Worm (Caenorhabditis elegans) whole organism, L4 larva: Measurements from ENCODE around the gene F07F6.4.

ENCODE experiments used
- F26F4.8 ChIP-seq: fragments of 200-800 bp; sonication (Bioruptor generic); conservative IDR thresholded peaks from 2 replicates; pipeline ENCODE4 v1.3.6; 2022; ENCODE audit warnings: missing genetic modification characterization, missing compliant biosample characterization
- F37D6.2 ChIP-seq: sonication (generic microtip); optimal IDR thresholded peaks from 2 replicates; lab custom pipeline; 2016; ENCODE audit warnings: mild to moderate bottlenecking, missing genetic modification characterization, missing compliant biosample characterization
- F44E2.7 ChIP-seq: fragments of 200-800 bp; sonication (Bioruptor generic); IDR thresholded peaks from 2 replicates; pipeline ENCODE4 v2.1.2; 2022; ENCODE audit warnings: missing genetic modification characterization, missing compliant biosample characterization
- T26A8.4 ChIP-seq: fragments of 200-800 bp; sonication (Bioruptor generic); IDR thresholded peaks from 2 replicates; pipeline ENCODE4 v1.3.6; 2022; ENCODE audit warnings: missing genetic modification characterization, missing compliant biosample characterization
- Y105C5A.15 ChIP-seq: fragments of 200-800 bp; sonication (Bioruptor generic); IDR thresholded peaks from 2 replicates; pipeline ENCODE4 v1.3.6; 2022; ENCODE audit warnings: missing genetic modification characterization, missing compliant biosample characterization
- Y5F2A.4 ChIP-seq: fragments of 200-800 bp; sonication (Bioruptor generic); optimal IDR thresholded peaks from 2 replicates; lab custom pipeline; 2018; ENCODE audit warnings: mild to moderate bottlenecking, missing genetic modification characterization, missing compliant biosample characterization
- aha-1 ChIP-seq: fragments of 150-350 bp; peaks from one replicate; lab custom pipeline; 2014; ENCODE audit warnings: missing biosample characterization, missing genetic modification characterization
- aly-2 ChIP-seq: sonication (generic microtip); optimal IDR thresholded peaks from 2 replicates; lab custom pipeline; 2018; ENCODE audit warnings: missing biosample characterization, missing genetic modification characterization
- ama-1 ChIP-seq: fragments of 150-350 bp; optimal IDR thresholded peaks from 2 replicates; lab custom pipeline; 2014; ENCODE audit warnings: inconsistent platforms, mixed read lengths
- arid-1 ChIP-seq: fragments of 200-800 bp; sonication (Bioruptor generic); conservative IDR thresholded peaks from 2 replicates; pipeline ENCODE4 v1.3.6; 2022; ENCODE audit warnings: missing genetic modification reagents, missing genetic modification characterization, missing compliant biosample characterization
- ceh-20 ChIP-seq: fragments of 200-800 bp; sonication (Bioruptor generic); IDR thresholded peaks from 2 replicates; pipeline ENCODE4 v1.3.6; 2022; ENCODE audit warnings: missing genetic modification reagents, missing genetic modification characterization, missing compliant biosample characterization
- ceh-28 ChIP-seq: fragments of 150-350 bp; optimal IDR thresholded peaks from 2 replicates; lab custom pipeline; 2014; ENCODE audit warnings: missing biosample characterization, missing genetic modification reagents, missing genetic modification characterization
- ceh-82 ChIP-seq: sonication (generic microtip); optimal IDR thresholded peaks from 2 replicates; lab custom pipeline; 2017; ENCODE audit warnings: missing biosample characterization, missing genetic modification characterization
- daf-16 ChIP-seq, 3 experiments: sonication (generic microtip); optimal IDR thresholded peaks; 2 replicates each; lab custom pipeline; 2016 to 2017; ENCODE audit warnings: missing genetic modification characterization in 3 of 3, missing genetic modification reagents in 3 of 3, mild to moderate bottlenecking in 2 of 3, missing compliant biosample characterization in 2 of 3, missing biosample characterization in 1 of 3, moderate library complexity in 1 of 3
- daf-19 ChIP-seq: fragments of 200-800 bp; sonication (Bioruptor generic); conservative IDR thresholded peaks from 2 replicates; pipeline ENCODE4 v1.3.6; 2022; ENCODE audit warnings: missing genetic modification characterization, missing compliant biosample characterization
- dmd-6 ChIP-seq: fragments of 200-800 bp; sonication (Bioruptor generic); IDR thresholded peaks from 2 replicates; pipeline ENCODE4 v1.3.6; 2022; ENCODE audit warnings: missing genetic modification reagents, missing genetic modification characterization, missing compliant biosample characterization
- dmd-9 ChIP-seq: fragments of 200-800 bp; sonication (Bioruptor generic); IDR thresholded peaks from 2 replicates; pipeline ENCODE4 v1.3.6; 2022; ENCODE audit warnings: missing genetic modification reagents, missing genetic modification characterization, missing compliant biosample characterization
- dpl-1 ChIP-seq: fragments of 150-350 bp; optimal IDR thresholded peaks from 2 replicates; lab custom pipeline; 2014; ENCODE audit warnings: missing biosample characterization, missing genetic modification reagents, missing genetic modification characterization
- dve-1 ChIP-seq: sonication (generic microtip); optimal IDR thresholded peaks from 2 replicates; lab custom pipeline; 2017; ENCODE audit warnings: antibody characterized with exemption, mild to moderate bottlenecking, missing genetic modification characterization, missing compliant biosample characterization; ENCODE audit not compliant: insufficient read depth
- egl-43 ChIP-seq: fragments of 200-800 bp; sonication (Bioruptor generic); IDR thresholded peaks from 2 replicates; pipeline ENCODE4 v1.3.6; 2022; ENCODE audit warnings: missing genetic modification reagents, missing genetic modification characterization, missing compliant biosample characterization
- hlh-11 ChIP-seq: fragments of 200-800 bp; sonication (Bioruptor generic); optimal IDR thresholded peaks from 2 replicates; lab custom pipeline; 2018; ENCODE audit warnings: mild to moderate bottlenecking, missing genetic modification characterization, missing compliant biosample characterization
- hlh-30 ChIP-seq: sonication (generic microtip); optimal IDR thresholded peaks from 2 replicates; lab custom pipeline; 2017; ENCODE audit warnings: antibody characterized with exemption, mild to moderate bottlenecking, missing genetic modification characterization, missing compliant biosample characterization; ENCODE audit not compliant: insufficient read depth
- jun-1 ChIP-seq: fragments of 150-350 bp; optimal IDR thresholded peaks from 2 replicates; lab custom pipeline; 2014; ENCODE audit warnings: missing biosample characterization, missing genetic modification reagents, missing genetic modification characterization
- lin-13 ChIP-seq: fragments of 150-350 bp; optimal IDR thresholded peaks from 2 replicates; lab custom pipeline; 2014; ENCODE audit warnings: missing biosample characterization, missing genetic modification reagents, missing genetic modification characterization
- lin-29 ChIP-seq: fragments of 200-800 bp; sonication (Bioruptor generic); IDR thresholded peaks from 2 replicates; pipeline ENCODE4 v1.3.6; 2022; ENCODE audit warnings: missing genetic modification reagents, missing genetic modification characterization, missing compliant biosample characterization
- lin-38 ChIP-seq: fragments of 200-800 bp; sonication (Bioruptor generic); IDR thresholded peaks from 2 replicates; pipeline ENCODE4 v1.3.6; 2022; ENCODE audit warnings: missing genetic modification reagents, missing genetic modification characterization, missing compliant biosample characterization
- mdl-1 ChIP-seq, 2 experiments: fragments of 150-350 bp in 1 of 2; sonication (generic microtip) in 1 of 2; optimal IDR thresholded peaks; 2 replicates each; lab custom pipeline; 2014 to 2017; ENCODE audit warnings: missing biosample characterization in 2 of 2, missing genetic modification characterization in 2 of 2
- mep-1 ChIP-seq: fragments of 150-350 bp; sonication (generic microtip); optimal IDR thresholded peaks from 3 replicates; lab custom pipeline; 2014; ENCODE audit warnings: missing biosample characterization, missing genetic modification characterization
- mes-2 ChIP-seq: sonication (generic microtip); optimal IDR thresholded peaks from 2 replicates; lab custom pipeline; 2016; ENCODE audit warnings: missing genotype, mild to moderate bottlenecking, missing genetic modification characterization, missing compliant biosample characterization; ENCODE audit not compliant: poor library complexity, severe bottlenecking
- mxl-3 ChIP-seq: fragments of 200-800 bp; sonication (Bioruptor generic); optimal IDR thresholded peaks from 2 replicates; lab custom pipeline; 2018; ENCODE audit warnings: mild to moderate bottlenecking, missing genetic modification characterization, missing compliant biosample characterization
- nhr-11 ChIP-seq: fragments of 150-350 bp; optimal IDR thresholded peaks from 2 replicates; lab custom pipeline; 2014; ENCODE audit warnings: missing biosample characterization, missing genetic modification characterization
- nhr-237 ChIP-seq: sonication (generic microtip); optimal IDR thresholded peaks from 2 replicates; lab custom pipeline; 2017; ENCODE audit warnings: missing biosample characterization, missing genetic modification characterization
- nhr-25 ChIP-seq: sonication (generic microtip); optimal IDR thresholded peaks from 2 replicates; lab custom pipeline; 2017; ENCODE audit warnings: missing genetic modification characterization, mild to moderate bottlenecking, missing compliant biosample characterization, antibody characterized with exemption, moderate library complexity, borderline replicate concordance; ENCODE audit not compliant: insufficient read depth
- nhr-28 ChIP-seq: fragments of 150-350 bp; optimal IDR thresholded peaks from 2 replicates; lab custom pipeline; 2014; ENCODE audit warnings: missing biosample characterization, missing genetic modification characterization
- nhr-42 ChIP-seq: fragments of 200-800 bp; sonication (Bioruptor generic); IDR thresholded peaks from 2 replicates; pipeline ENCODE4 v1.3.6; 2022; ENCODE audit warnings: missing genetic modification characterization, missing compliant biosample characterization
- nhr-48 ChIP-seq: sonication (generic microtip); optimal IDR thresholded peaks from 2 replicates; lab custom pipeline; 2016; ENCODE audit warnings: mild to moderate bottlenecking, missing genetic modification characterization, missing compliant biosample characterization
- nhr-6 ChIP-seq: fragments of 150-350 bp; optimal IDR thresholded peaks from 2 replicates; lab custom pipeline; 2014; ENCODE audit warnings: missing biosample characterization, missing genetic modification characterization
- nhr-77 ChIP-seq: fragments of 150-350 bp; optimal IDR thresholded peaks from 2 replicates; lab custom pipeline; 2014; ENCODE audit warnings: missing biosample characterization, missing genetic modification characterization
- pqm-1 ChIP-seq: sonication (generic microtip); optimal IDR thresholded peaks from 2 replicates; lab custom pipeline; 2017; ENCODE audit warnings: missing biosample characterization, missing genetic modification characterization
- rbr-2 ChIP-seq: sonication (generic microtip); optimal IDR thresholded peaks from 2 replicates; lab custom pipeline; 2016; ENCODE audit warnings: missing genotype, missing genetic modification characterization, missing compliant biosample characterization
- set-16 ChIP-seq: fragments of 200-800 bp; sonication (Bioruptor generic); IDR thresholded peaks from 2 replicates; pipeline ENCODE4 v1.3.6; 2022; ENCODE audit warnings: missing genetic modification reagents, missing genetic modification characterization, missing compliant biosample characterization
- spr-1 ChIP-seq: sonication (generic microtip); optimal IDR thresholded peaks from 2 replicates; lab custom pipeline; 2016; ENCODE audit warnings: mild to moderate bottlenecking, missing genetic modification characterization, missing compliant biosample characterization
- spr-3 ChIP-seq: fragments of 200-800 bp; sonication (Bioruptor generic); optimal IDR thresholded peaks from 2 replicates; lab custom pipeline; 2018; ENCODE audit warnings: mild to moderate bottlenecking, missing genetic modification characterization, missing compliant biosample characterization
- tag-97 ChIP-seq: fragments of 200-800 bp; sonication (Bioruptor generic); IDR thresholded peaks from 2 replicates; pipeline ENCODE4 v1.3.6; 2022; ENCODE audit warnings: missing genetic modification characterization, missing compliant biosample characterization
- unc-62 ChIP-seq, 3 experiments: fragments of 150-350 bp in 1 of 3; sonication (generic microtip); optimal IDR thresholded peaks in 2 of 3; peaks in 1 of 3; 1 replicate in 1 of 3; 2 replicates in 2 of 3; lab custom pipeline; 2014 to 2017; ENCODE audit warnings: missing biosample characterization in 3 of 3, missing genetic modification characterization in 3 of 3, missing genetic modification reagents in 3 of 3, missing genotype in 1 of 3
- vab-7 ChIP-seq: fragments of 200-800 bp; sonication (Bioruptor generic); IDR thresholded peaks from 2 replicates; pipeline ENCODE4 v1.3.6; 2022; ENCODE audit warnings: missing genetic modification reagents, missing genetic modification characterization, missing compliant biosample characterization
- zfp-3 ChIP-seq: fragments of 200-800 bp; sonication (Bioruptor generic); conservative IDR thresholded peaks from 2 replicates; pipeline ENCODE4 v1.3.6; 2022; ENCODE audit warnings: missing genetic modification reagents, missing genetic modification characterization, missing compliant biosample characterization

The F07F6.4 gene

DNA sequence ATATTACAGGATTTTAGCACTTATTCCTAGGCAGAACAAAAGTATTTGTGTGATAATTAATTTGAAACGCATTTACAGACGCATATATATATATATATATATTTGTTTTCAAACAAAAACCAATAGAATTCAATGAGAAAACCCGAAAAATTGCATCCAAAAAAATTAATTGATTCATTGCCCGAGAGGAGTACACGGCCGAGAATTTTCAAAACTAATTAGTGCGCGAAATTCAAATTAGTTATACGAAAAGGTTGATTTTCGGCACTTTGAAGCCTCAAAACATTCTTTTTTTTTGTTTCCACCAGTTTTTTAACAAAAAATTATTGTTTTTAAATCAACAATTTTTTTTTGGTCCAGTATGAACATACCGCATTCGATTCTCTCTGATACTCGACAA, 37.9 kb downstream of the F07F6.4 start:
- TF ChIP-seq pqm-1 (tag; lab: Kevin White, UChicago) = no peak
- peak; percentile 55 for TF ChIP-seq dpl-1 (GFP tag; lab: Kevin White, UChicago)

DNA sequence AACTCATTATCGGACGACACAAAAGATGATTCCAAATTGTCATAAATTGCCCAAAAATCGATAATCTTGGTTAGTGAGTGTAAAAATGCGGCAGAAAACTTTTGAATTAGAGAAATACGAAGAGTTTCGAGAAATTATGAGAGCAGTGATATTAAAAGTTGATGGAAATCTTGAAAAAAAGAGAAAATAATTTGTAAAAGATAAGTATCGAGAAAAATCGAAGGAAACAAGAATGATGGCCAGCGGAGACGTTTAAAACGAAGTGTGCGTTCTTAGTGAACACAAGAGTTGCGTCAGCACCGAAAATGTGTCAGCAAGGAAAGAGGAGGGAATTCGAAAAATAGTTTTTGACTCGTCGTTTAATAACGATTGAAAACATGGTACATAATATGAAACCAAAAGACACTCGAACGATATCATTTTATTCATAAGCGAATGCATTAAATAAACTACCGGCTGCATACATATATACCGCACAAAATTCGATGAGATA, 39.5 kb downstream of the F07F6.4 start, which contains the start of gene ndx-6:
TSS of gene ndx-6 (minus strand) at position 51 of the 493 bp plus-strand sequence.
- TF ChIP-seq spr-1 (tag; lab: Kevin White, UChicago) = peak; percentile 66
- TF ChIP-seq hlh-11 (tag; lab: Kevin White, UChicago) = peak; percentile 72
- TF ChIP-seq jun-1 (tag; lab: Kevin White, UChicago) = peak; percentile 26
- peak; percentile 18 for TF ChIP-seq spr-3 (GFP tag; lab: Kevin White, UChicago)
- TF ChIP-seq F26F4.8 = no peak
- TF ChIP-seq nhr-28 (tag; lab: Kevin White, UChicago) = peak; percentile 49
- TF ChIP-seq nhr-11 (tag; lab: Kevin White, UChicago) = peak; percentile 71
- TF ChIP-seq aha-1 (tag; lab: Kevin White, UChicago) = peak; percentile 42
- TF ChIP-seq mes-2 (tag; lab: Kevin White, UChicago) = peak; percentile 91
- peak in 1 of 2 experiments; percentile 27 for TF ChIP-seq mdl-1 (tag; optimal IDR thresholded peaks at IDR 0.05; lab: Kevin White, UChicago)
- TF ChIP-seq unc-62 (GFP tag; optimal IDR thresholded peaks at IDR 0.05 in 1 of 2; lab: Kevin White, UChicago) = peak in 1 of 2 experiments; percentile 89
- no peak for TF ChIP-seq unc-62 (tag; optimal IDR thresholded peaks at IDR 0.05; lab: Kevin White, UChicago)
- peak; percentile 24; the same call in 1 of the 2 replicates for TF ChIP-seq egl-43 (GFP tag; lab: Robert Waterston, UW)
- peak; percentile 57 for TF ChIP-seq mxl-3 (GFP tag; lab: Kevin White, UChicago)
- TF ChIP-seq ceh-20 (GFP tag; lab: Robert Waterston, UW) = peak; percentile 58; the same call in 1 of the 2 replicates
- TF ChIP-seq lin-13 (GFP tag; lab: Kevin White, UChicago) = peak; percentile 64
- TF ChIP-seq daf-19 (GFP tag; lab: Robert Waterston, UW) = peak; percentile 53; the same call in 1 of the 2 replicates
- peak; percentile 86 for TF ChIP-seq mep-1 (tag; lab: Kevin White, UChicago)
- TF ChIP-seq zfp-3 (GFP tag; lab: Robert Waterston, UW) = peak; percentile 60; the same call in 1 of the 2 replicates
- 0 out of 2 replicates have a peak, but pooled peaks have one; percentile 64 for TF ChIP-seq nhr-42 (GFP tag; lab: Robert Waterston, UW)
- peak; percentile 88 for TF ChIP-seq nhr-77 (tag; lab: Kevin White, UChicago)
- no peak for TF ChIP-seq ceh-82 (tag; lab: Kevin White, UChicago)
- 0 out of 2 replicates have a peak, but pooled peaks have one; percentile 42 for TF ChIP-seq dmd-9 (GFP tag; lab: Robert Waterston, UW)
- peak; percentile 76 for TF ChIP-seq nhr-25 (tag; lab: Kevin White, UChicago)
- peak; percentile 31 for TF ChIP-seq F37D6.2
- TF ChIP-seq lin-38 (GFP tag; lab: Robert Waterston, UW) = peak; percentile 86
- TF ChIP-seq lin-29 = 0 out of 2 replicates have a peak, but pooled peaks have one; percentile 32
- peak; percentile 61 for TF ChIP-seq nhr-6
- peak; percentile 55 for TF ChIP-seq ama-1
- TF ChIP-seq ceh-28 (tag; lab: Kevin White, UChicago) = no peak
- TF ChIP-seq dmd-6 = peak; percentile 61
- no peak for TF ChIP-seq F44E2.7
- peak; percentile 75 for TF ChIP-seq rbr-2
- TF ChIP-seq daf-16 (GFP tag; optimal IDR thresholded peaks at IDR 0.05; lab: Kevin White, UChicago) = no peak
- peak; percentile 47 for TF ChIP-seq daf-16 (tag; optimal IDR thresholded peaks at IDR 0.05; lab: Kevin White, UChicago)
- peak; percentile 62; the same call in 1 of the 2 replicates for TF ChIP-seq arid-1 (GFP tag; lab: Robert Waterston, UW)
- no peak for TF ChIP-seq aly-2
- TF ChIP-seq Y5F2A.4 (GFP tag; lab: Kevin White, UChicago) = no peak
- peak; percentile 67 for TF ChIP-seq nhr-48 (tag; lab: Kevin White, UChicago)
- peak; percentile 85 for TF ChIP-seq dve-1 (tag; lab: Kevin White, UChicago)
- TF ChIP-seq set-16 (GFP tag; lab: Robert Waterston, UW) = no peak
- no peak for TF ChIP-seq vab-7 (GFP tag; lab: Robert Waterston, UW)
- no peak for TF ChIP-seq Y105C5A.15 (GFP tag; lab: Robert Waterston, UW)
- TF ChIP-seq tag-97 (GFP tag; lab: Robert Waterston, UW) = no peak
- no peak for TF ChIP-seq nhr-237 (tag; lab: Kevin White, UChicago)
- TF ChIP-seq T26A8.4 (GFP tag; lab: Robert Waterston, UW) = peak; percentile 74
- TF ChIP-seq hlh-30 (tag; lab: Kevin White, UChicago) = peak; percentile 66
